Worm (Caenorhabditis elegans) whole organism, L1 larva: ENCODE data around the gene R13H4.5.

ENCODE experiments used
- aly-2 ChIP-seq: fragments of 150-350 bp; optimal IDR thresholded peaks from 2 replicates; lab custom pipeline; 2014; ENCODE audit warnings: missing biosample characterization, missing genetic modification characterization
- ets-5 ChIP-seq: fragments of 200-800 bp; sonication (Bioruptor generic); IDR thresholded peaks from 2 replicates; pipeline ENCODE4 v1.3.6; 2022; ENCODE audit warnings: missing genetic modification characterization, missing compliant biosample characterization
- nhr-85 ChIP-seq: sonication (generic microtip); peaks from one replicate; lab custom pipeline; 2016; ENCODE audit warnings: missing genetic modification characterization, inconsistent platforms, missing compliant biosample characterization
- sup-37 ChIP-seq: fragments of 200-800 bp; sonication (Bioruptor generic); optimal IDR thresholded peaks from 2 replicates; lab custom pipeline; 2018; ENCODE audit warnings: mild to moderate bottlenecking, missing genetic modification characterization, missing compliant biosample characterization
- tbx-2 ChIP-seq: sonication (generic microtip); optimal IDR thresholded peaks from 2 replicates; lab custom pipeline; 2016; ENCODE audit warnings: missing genetic modification characterization, missing compliant biosample characterization
- unc-62 ChIP-seq: fragments of 150-350 bp; optimal IDR thresholded peaks from 2 replicates; lab custom pipeline; 2014; ENCODE audit warnings: missing biosample characterization, missing genetic modification reagents, missing genetic modification characterization
- unc-86 ChIP-seq: sonication (generic microtip); optimal IDR thresholded peaks from 2 replicates; lab custom pipeline; 2016; ENCODE audit warnings: missing genetic modification characterization, missing compliant biosample characterization
- ztf-11 ChIP-seq, 2 experiments: sonication (generic microtip); optimal IDR thresholded peaks; 2 replicates each; lab custom pipeline; 2016 to 2017; ENCODE audit warnings: missing genetic modification characterization in 2 of 2, missing biosample characterization in 1 of 2, missing compliant biosample characterization in 1 of 2

DNA sequence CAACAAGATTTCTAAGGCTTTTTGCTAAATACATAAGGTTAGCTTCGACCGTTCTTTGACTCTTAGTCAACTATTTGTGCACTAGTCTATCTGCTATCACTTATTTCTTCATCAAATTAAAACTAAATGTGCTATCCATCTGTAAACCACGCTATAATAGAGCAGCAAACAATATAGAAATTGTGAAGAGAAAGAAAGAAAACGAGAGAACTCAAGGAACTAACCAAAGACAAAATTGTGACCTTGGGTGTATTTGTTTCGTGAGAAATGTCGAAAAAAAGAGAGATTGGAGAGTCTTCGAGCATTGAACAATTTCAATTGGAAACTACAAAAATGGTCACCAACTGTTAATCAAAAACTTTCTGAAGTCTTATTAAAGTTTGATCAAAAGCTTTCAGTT is 24.6 kb downstream of the R13H4.5 start:
- TF ChIP-seq unc-62 (GFP tag; lab: Kevin White, UChicago), result no peak
- no peak for TF ChIP-seq unc-86 (tag; lab: Kevin White, UChicago)
- TF ChIP-seq nhr-85 (tag; lab: Kevin White, UChicago), result peak; percentile 42
- TF ChIP-seq sup-37 (GFP tag; lab: Kevin White, UChicago), result no peak
- no peak for TF ChIP-seq ets-5 (GFP tag; lab: Robert Waterston, UW)
- peak; percentile 48 for TF ChIP-seq tbx-2
- TF ChIP-seq ztf-11 (tag; optimal IDR thresholded peaks at IDR 0.05; lab: Kevin White, UChicago), result no peak
- no peak for TF ChIP-seq aly-2 (tag; lab: Kevin White, UChicago)
